Worm (Caenorhabditis elegans) whole organism, L2 larva: Measurements from ENCODE around the gene syp-2.

ENCODE experiments used
- ZK546.5 ChIP-seq: sonication (generic microtip); optimal IDR thresholded peaks from 2 replicates; lab custom pipeline; 2017; ENCODE audit warnings: missing biosample characterization, missing genetic modification characterization
- ama-1 ChIP-seq: fragments of 150-350 bp; optimal IDR thresholded peaks from 2 replicates; lab custom pipeline; 2018; ENCODE audit warnings: inconsistent platforms
- lin-13 ChIP-seq: fragments of 150-350 bp; optimal IDR thresholded peaks from 2 replicates; lab custom pipeline; 2014; ENCODE audit warnings: missing biosample characterization, missing genetic modification reagents, missing genetic modification characterization
- lsy-2 ChIP-seq, 2 experiments: fragments of 150-350 bp in 1 of 2; sonication (generic microtip) in 1 of 2; optimal IDR thresholded peaks; 2 replicates each; lab custom pipeline; 2014 to 2017; ENCODE audit warnings: missing biosample characterization in 2 of 2, missing genetic modification characterization in 2 of 2
- unc-62 ChIP-seq: fragments of 150-350 bp; optimal IDR thresholded peaks from 2 replicates; lab custom pipeline; 2014; ENCODE audit warnings: missing biosample characterization, missing genetic modification reagents, missing genetic modification characterization
- zag-1 ChIP-seq: fragments of 150-350 bp; optimal IDR thresholded peaks from 2 replicates; lab custom pipeline; 2014; ENCODE audit warnings: missing biosample characterization, missing genetic modification characterization
- ztf-11 ChIP-seq: sonication (generic microtip); optimal IDR thresholded peaks from 2 replicates; lab custom pipeline; 2017; ENCODE audit warnings: missing biosample characterization, missing genetic modification characterization

DNA sequence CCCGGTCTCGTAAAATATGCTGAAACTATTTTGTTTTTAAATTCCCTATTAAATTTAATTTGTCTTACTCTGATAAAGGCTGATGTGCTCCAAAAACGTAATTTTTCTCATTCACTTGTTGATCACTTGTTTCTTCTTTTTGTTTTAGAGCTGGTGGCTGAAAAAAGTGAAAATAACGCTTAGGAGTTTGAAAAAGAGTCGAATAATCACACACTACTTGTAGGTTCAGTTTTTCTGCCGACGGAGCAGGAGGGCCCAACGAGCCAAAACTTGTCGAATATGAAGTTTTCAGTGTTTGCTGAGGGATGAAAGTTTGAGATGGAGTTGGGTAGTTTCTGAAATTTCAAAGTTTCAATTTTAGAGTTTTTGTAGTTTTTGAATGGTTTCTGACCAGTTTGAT, 49.1 kb upstream of the syp-2 start:
- no peak for TF ChIP-seq ztf-11
- TF ChIP-seq ZK546.5 (tag; lab: Kevin White, UChicago), result no peak
- TF ChIP-seq zag-1 (tag; lab: Kevin White, UChicago), result no peak
- no peak for TF ChIP-seq unc-62 (GFP tag; lab: Kevin White, UChicago)
- TF ChIP-seq lsy-2 (tag; optimal IDR thresholded peaks at IDR 0.05; lab: Kevin White, UChicago), result no peak
- TF ChIP-seq lin-13, result no peak
- TF ChIP-seq ama-1 (lab: Kevin White, UChicago), result no peak
